Worm (Caenorhabditis elegans): ENCODE data around the gene R05F9.9.

ce11 chrII:4904778-4905177 is 2.9 kb upstream of the R05F9.9 start, which contains the start of gene btbd-10:
- no peak for TF ChIP-seq lin-11 (tag; optimal IDR thresholded peaks at IDR 0.05)
- TF ChIP-seq sma-9 (GFP tag; optimal IDR thresholded peaks at IDR 0.05), result no peak
- no peak for TF ChIP-seq sma-9 (tag; optimal IDR thresholded peaks at IDR 0.05)
- no peak for TF ChIP-seq ztf-11 (tag; optimal IDR thresholded peaks at IDR 0.05)
- no peak for TF ChIP-seq ceh-82 (tag; optimal IDR thresholded peaks at IDR 0.05)
- no peak for TF ChIP-seq gmeb-1 (tag; optimal IDR thresholded peaks at IDR 0.05)
- no peak for TF ChIP-seq nhr-77 (tag; optimal IDR thresholded peaks at IDR 0.05)
- TF ChIP-seq nhr-237 (tag; optimal IDR thresholded peaks at IDR 0.05), result no peak
- no peak for TF ChIP-seq lin-13 (GFP tag; optimal IDR thresholded peaks at IDR 0.05)
- TF ChIP-seq egl-27 (tag; optimal IDR thresholded peaks at IDR 0.05), result no peak

All from whole organism, L2 larva.